Fruit fly (Drosophila melanogaster) whole organism, embryonic: ENCODE data around the gene CG43338.

Experiments used
- Ada2b ChIP-seq: fragments of 200-800 bp; sonication (Bioruptor generic); IDR thresholded peaks from 2 replicates; pipeline ENCODE4 v1.3.6; 2022; ENCODE audit warnings: missing biosample characterization, missing genetic modification characterization
- CG10543 ChIP-seq: fragments of 200-800 bp; sonication (Bioruptor generic); optimal IDR thresholded peaks from 3 replicates; lab custom pipeline; 2017; ENCODE audit warnings: missing biosample characterization, mild to moderate bottlenecking, missing genetic modification characterization, moderate library complexity
- CG10959 ChIP-seq: fragments of 200-800 bp; sonication (Bioruptor generic); IDR thresholded peaks from 2 replicates; pipeline ENCODE4 v1.3.6; 2022; ENCODE audit warnings: missing biosample characterization, missing genetic modification characterization
- CG12236 ChIP-seq: fragments of 200-800 bp; sonication (Bioruptor generic); optimal IDR thresholded peaks from 2 replicates; lab custom pipeline; 2016; ENCODE audit warnings: missing biosample characterization, missing genetic modification characterization
- CG13287 ChIP-seq: fragments of 200-800 bp; sonication (Bioruptor generic); IDR thresholded peaks from 2 replicates; pipeline ENCODE4 v1.3.6; 2022; ENCODE audit warnings: missing biosample characterization, missing genetic modification characterization; ENCODE audit not compliant: partially characterized antibody
- CG14441 ChIP-seq: fragments of 200-800 bp; sonication (Bioruptor generic); IDR thresholded peaks from 2 replicates; pipeline ENCODE4 v1.3.6; 2022; ENCODE audit warnings: missing biosample characterization, missing genetic modification characterization
- CG15479 ChIP-seq: fragments of 200-800 bp; sonication (Bioruptor generic); optimal IDR thresholded peaks from 3 replicates; lab custom pipeline; 2019; ENCODE audit warnings: missing biosample characterization, mild to moderate bottlenecking, missing genetic modification characterization, moderate library complexity
- CG17328 ChIP-seq: fragments of 200-800 bp; sonication (Bioruptor generic); IDR thresholded peaks from 2 replicates; pipeline ENCODE4 v1.3.6; 2022; ENCODE audit warnings: missing biosample characterization, missing genetic modification characterization
- CG17802 ChIP-seq: fragments of 200-800 bp; sonication (Bioruptor generic); optimal IDR thresholded peaks from 2 replicates; lab custom pipeline; 2018; ENCODE audit warnings: missing biosample characterization, mild to moderate bottlenecking, missing genetic modification characterization, moderate library complexity
- CG17829 ChIP-seq: fragments of 200-800 bp; optimal IDR thresholded peaks from 2 replicates; lab custom pipeline; 2019; ENCODE audit warnings: missing biosample characterization, mild to moderate bottlenecking, missing genetic modification characterization, moderate library complexity
- CG30020 ChIP-seq: fragments of 200-800 bp; optimal IDR thresholded peaks from 2 replicates; lab custom pipeline; 2019; ENCODE audit warnings: missing biosample characterization, mild to moderate bottlenecking, missing genetic modification characterization, moderate library complexity
- CG42726 ChIP-seq: fragments of 200-800 bp; sonication (Bioruptor generic); IDR thresholded peaks from 2 replicates; pipeline ENCODE4 v1.3.6; 2022; ENCODE audit warnings: missing biosample characterization, missing genetic modification characterization; ENCODE audit not compliant: partially characterized antibody
- CG4820 ChIP-seq: fragments of 200-800 bp; sonication (Bioruptor generic); optimal IDR thresholded peaks from 3 replicates; lab custom pipeline; 2016; ENCODE audit warnings: missing biosample characterization, missing genetic modification characterization
- CG5953 ChIP-seq: fragments of 200-800 bp; sonication (Bioruptor generic); IDR thresholded peaks from 2 replicates; pipeline ENCODE4 v1.3.6; 2022; ENCODE audit warnings: missing biosample characterization, missing genetic modification characterization
- CG6175 ChIP-seq: fragments of 200-800 bp; sonication (Bioruptor generic); IDR thresholded peaks from 3 replicates; pipeline ENCODE4 v1.3.6; 2022; ENCODE audit warnings: missing biosample characterization, missing genetic modification characterization
- CG6272 ChIP-seq: fragments of 200-800 bp; sonication (Bioruptor generic); IDR thresholded peaks from 2 replicates; pipeline ENCODE4 v1.3.6; 2022; ENCODE audit warnings: missing biosample characterization, missing genetic modification characterization
- CG6854 ChIP-seq: fragments of 200-800 bp; sonication (Bioruptor generic); optimal IDR thresholded peaks from 3 replicates; lab custom pipeline; 2017; ENCODE audit warnings: missing biosample characterization, mild to moderate bottlenecking, missing genetic modification characterization
- CG8388 ChIP-seq: fragments of 200-800 bp; sonication (Bioruptor generic); optimal IDR thresholded peaks from 2 replicates; lab custom pipeline; 2019; ENCODE audit warnings: missing biosample characterization, mild to moderate bottlenecking, missing genetic modification characterization, moderate library complexity
- CG9215 ChIP-seq: fragments of 200-800 bp; sonication (Bioruptor generic); IDR thresholded peaks from 2 replicates; pipeline ENCODE4 v1.3.6; 2022; ENCODE audit warnings: missing biosample characterization, missing genetic modification characterization
- ERR ChIP-seq: fragments of 200-800 bp; sonication (Bioruptor generic); optimal IDR thresholded peaks from 2 replicates; lab custom pipeline; 2016; ENCODE audit warnings: missing biosample characterization, missing genetic modification characterization
- Fer3 ChIP-seq: fragments of 200-800 bp; sonication (Bioruptor generic); optimal IDR thresholded peaks from 2 replicates; lab custom pipeline; 2018; ENCODE audit warnings: missing biosample characterization, mild to moderate bottlenecking, missing genetic modification characterization, moderate library complexity
- NC2α ChIP-seq: fragments of 200-800 bp; sonication (Bioruptor generic); optimal IDR thresholded peaks from 2 replicates; lab custom pipeline; 2016; ENCODE audit warnings: missing biosample characterization, missing genetic modification characterization
- Usf ChIP-seq: fragments of 200-800 bp; sonication (Bioruptor generic); optimal IDR thresholded peaks from 2 replicates; lab custom pipeline; 2017; ENCODE audit warnings: missing genotype, missing biosample characterization, missing genetic modification characterization
- Xbp1 ChIP-seq: fragments of 200-800 bp; sonication (Bioruptor generic); optimal IDR thresholded peaks from 3 replicates; lab custom pipeline; 2016; ENCODE audit warnings: missing biosample characterization, mild to moderate bottlenecking, missing genetic modification characterization
- chinmo ChIP-seq: fragments of 200-800 bp; sonication (Bioruptor generic); IDR thresholded peaks from 4 replicates; pipeline ENCODE4 v1.3.6; 2022; ENCODE audit warnings: missing biosample characterization, missing genetic modification characterization; ENCODE audit not compliant: partially characterized antibody
- crc ChIP-seq: fragments of 200-800 bp; sonication (Bioruptor generic); optimal IDR thresholded peaks from 2 replicates; lab custom pipeline; 2016; ENCODE audit warnings: missing biosample characterization, missing genetic modification characterization
- cwo ChIP-seq: fragments of 200-800 bp; sonication (Bioruptor generic); optimal IDR thresholded peaks from 3 replicates; lab custom pipeline; 2017; ENCODE audit warnings: missing biosample characterization, missing genetic modification characterization, mild to moderate bottlenecking, moderate library complexity, missing genetic modification reagents
- fd102C ChIP-seq: fragments of 200-800 bp; sonication (Bioruptor generic); optimal IDR thresholded peaks from 2 replicates; lab custom pipeline; 2018; ENCODE audit warnings: missing biosample characterization, mild to moderate bottlenecking, missing genetic modification characterization, moderate library complexity
- gem ChIP-seq: fragments of 200-800 bp; sonication (Bioruptor generic); optimal IDR thresholded peaks from 2 replicates; lab custom pipeline; 2019; ENCODE audit warnings: missing biosample characterization, mild to moderate bottlenecking, missing genetic modification characterization, moderate library complexity
- jumu ChIP-seq: fragments of 200-800 bp; sonication (Bioruptor generic); optimal IDR thresholded peaks from 3 replicates; lab custom pipeline; 2016; ENCODE audit warnings: missing biosample characterization, missing genetic modification characterization
- maf-S ChIP-seq: fragments of 200-800 bp; sonication (Bioruptor generic); optimal IDR thresholded peaks from 2 replicates; lab custom pipeline; 2016; ENCODE audit warnings: missing biosample characterization, missing genetic modification characterization
- mirr ChIP-seq: fragments of 200-800 bp; sonication (Bioruptor generic); optimal IDR thresholded peaks from 3 replicates; lab custom pipeline; 2018; ENCODE audit warnings: missing biosample characterization, mild to moderate bottlenecking, missing genetic modification characterization
- seq ChIP-seq: fragments of 200-800 bp; sonication (Bioruptor generic); IDR thresholded peaks from 2 replicates; pipeline ENCODE4 v1.3.6; 2022; ENCODE audit warnings: missing biosample characterization, missing genetic modification characterization
- tna ChIP-seq: fragments of 200-800 bp; sonication (Bioruptor generic); IDR thresholded peaks from 2 replicates; pipeline ENCODE4 v1.3.6; 2022; ENCODE audit warnings: missing biosample characterization, missing genetic modification characterization; ENCODE audit not compliant: partially characterized antibody
- tup ChIP-seq: fragments of 200-800 bp; sonication (Bioruptor generic); optimal IDR thresholded peaks from 2 replicates; lab custom pipeline; 2016; ENCODE audit warnings: missing biosample characterization, mild to moderate bottlenecking, missing genetic modification characterization, moderate library complexity

Gene CG43338

DNA sequence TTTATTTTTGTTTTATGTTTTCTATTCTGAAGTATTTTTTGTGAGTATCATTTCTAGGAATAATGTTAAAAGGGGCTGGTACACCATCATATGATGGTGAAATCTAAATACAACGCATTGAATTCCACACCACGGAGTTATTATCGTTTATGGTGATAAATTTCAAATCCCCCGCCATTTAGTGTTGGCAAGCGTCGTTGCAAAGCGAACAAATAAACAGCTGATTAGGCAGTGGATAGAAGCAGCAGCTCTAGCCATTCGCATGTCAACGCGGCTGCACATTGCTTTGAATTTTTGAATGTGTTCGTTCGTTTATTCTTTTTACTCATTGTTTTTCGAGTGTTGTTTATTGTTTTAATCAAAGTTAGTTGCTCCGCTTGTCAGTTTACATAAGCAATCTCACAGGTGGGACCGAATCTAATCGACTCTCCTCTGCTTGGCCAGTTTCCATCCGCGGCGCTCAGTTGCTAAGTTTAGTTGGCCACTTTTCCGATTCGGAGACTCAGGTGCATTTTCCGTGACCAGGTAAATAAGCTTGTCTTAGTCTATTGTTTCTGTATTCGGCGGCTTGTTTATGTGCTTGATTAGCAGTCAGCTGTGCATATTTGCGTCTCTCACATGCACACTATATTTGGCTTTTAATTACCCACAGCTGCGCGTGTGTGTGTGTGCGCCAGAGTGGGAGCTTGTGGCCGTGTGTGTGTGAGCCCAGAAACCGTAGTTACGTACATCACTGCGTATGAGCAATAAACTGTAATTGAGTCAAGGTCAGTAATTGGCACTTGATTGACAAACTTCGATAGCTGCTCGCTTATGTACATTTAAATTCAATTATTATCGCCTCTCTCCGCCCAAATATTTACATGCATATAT, 6.1 kb upstream of the CG43338 start, which contains the start of the genes Mst36Fa and CG31751 (continued):
- TF ChIP-seq CG30020 (tag; lab: Kevin White, UChicago) (peak; percentile 8), crc (GFP tag; lab: Kevin White, UChicago) (peak; percentile 78), Usf (no peak), jumu (GFP tag; lab: Kevin White, UChicago) (peak; percentile 55), CG17328 (GFP tag; lab: Robert Waterston, UW) (0 out of 2 replicates have a peak, but pooled peaks have one; percentile 32), gem (tag; lab: Kevin White, UChicago) (peak; percentile 73), ERR (GFP tag; lab: Kevin White, UChicago) (peak; percentile 55), CG12236 (GFP tag; lab: Kevin White, UChicago) (peak; percentile 83), mirr (GFP tag; lab: Kevin White, UChicago) (peak; percentile 94), CG10543 (GFP tag; lab: Kevin White, UChicago) (peak; percentile 90), fd102C (GFP tag; lab: Kevin White, UChicago) (no peak), cwo (GFP tag; lab: Kevin White, UChicago) (peak; percentile 73), Ada2b (GFP tag; lab: Robert Waterston, UW) (peak; percentile 68), Xbp1 (peak; percentile 27), CG14441 (GFP tag; lab: Robert Waterston, UW) (peak; percentile 62), CG10959 (GFP tag; lab: Robert Waterston, UW) (no peak), CG17829 (tag; lab: Kevin White, UChicago) (peak; percentile 31), tup (GFP tag; lab: Kevin White, UChicago) (peak; percentile 71), tna (GFP tag; lab: Robert Waterston, UW) (no peak), CG6175 (GFP tag; lab: Robert Waterston, UW) (peak; percentile 46; the same call in 1 of the 3 replicates), NC2α (GFP tag; lab: Kevin White, UChicago) (peak; percentile 43), CG5953 (GFP tag; lab: Robert Waterston, UW) (peak; percentile 56), CG6854 (GFP tag; lab: Kevin White, UChicago) (peak; percentile 89)

DNA sequence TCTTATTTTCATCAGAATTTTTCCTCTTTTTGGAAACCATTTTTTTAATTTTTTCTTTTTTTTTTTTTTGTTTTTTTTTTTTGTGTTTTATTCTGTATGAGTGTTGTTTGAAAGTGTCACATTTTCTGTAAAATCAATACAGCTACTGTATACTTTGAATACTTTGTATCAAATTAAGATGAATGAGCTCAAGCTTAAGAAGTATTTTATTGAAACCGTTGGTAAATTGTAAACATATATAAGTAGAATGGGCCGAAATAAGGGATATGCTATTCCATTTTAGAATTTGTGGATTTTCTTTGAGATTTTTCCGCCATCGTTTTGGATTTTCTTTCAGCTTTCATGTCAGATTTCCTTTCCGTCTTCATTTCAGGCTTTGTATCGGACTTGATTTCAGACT, 3.9 kb upstream of the CG43338 start, which contains the start of gene Mst36Fb:
Mst36Fb (minus strand) TSS at position 101 of the 400 bp plus-strand sequence.
- TF ChIP-seq CG15479 (GFP tag; lab: Kevin White, UChicago) (no peak), CG4820 (GFP tag; lab: Kevin White, UChicago) (no peak), CG8388 (no peak), CG6272 (no peak), seq (GFP tag; lab: Robert Waterston, UW) (no peak), maf-S (GFP tag; lab: Kevin White, UChicago) (no peak), chinmo (GFP tag; lab: Robert Waterston, UW) (no peak), CG9215 (GFP tag; lab: Robert Waterston, UW) (no peak), CG13287 (GFP tag; lab: Robert Waterston, UW) (no peak), CG42726 (GFP tag; lab: Robert Waterston, UW) (no peak), CG17802 (tag; lab: Kevin White, UChicago) (no peak)

DNA sequence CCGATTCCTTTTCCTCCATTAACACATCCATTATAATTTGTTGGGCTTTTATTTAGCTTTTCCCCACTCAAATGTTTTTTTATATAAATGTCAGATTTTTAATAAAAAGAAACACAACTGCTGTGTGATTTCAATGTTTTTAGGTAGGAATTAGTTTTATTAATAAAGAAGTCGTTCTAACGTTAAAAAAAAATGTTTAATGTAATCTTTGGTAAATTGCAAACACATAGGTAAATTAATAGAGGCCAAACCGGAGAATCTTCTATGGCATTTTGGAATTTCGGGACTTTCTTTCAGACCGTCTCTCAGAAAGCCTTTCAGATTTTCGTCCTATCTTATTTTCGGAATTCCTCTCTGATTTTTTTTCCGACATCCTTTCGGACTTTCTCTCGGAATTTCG, 2.1 kb upstream of the CG43338 start, which contains the start of gene CG43339:
CG43339 (minus strand) TSS at position 101 of the 400 bp plus-strand sequence.
- no peak for TF ChIP-seq tup (GFP tag; lab: Kevin White, UChicago)
- no peak for TF ChIP-seq Fer3 (tag; lab: Kevin White, UChicago)
